Worm (Caenorhabditis elegans) whole organism, L3 larva: ENCODE measurements around the gene F35F10.5.

Experiments used
- ama-1 ChIP-seq: fragments of 150-350 bp; optimal IDR thresholded peaks from 2 replicates; lab custom pipeline; 2018
- elt-3 ChIP-seq, 3 experiments: fragments of 150-350 bp in 1 of 3; sonication (generic microtip) in 2 of 3; optimal IDR thresholded peaks; 2 replicates in 2 of 3; 4 replicates in 1 of 3; lab custom pipeline; 2014 to 2017; ENCODE audit warnings: missing biosample characterization in 3 of 3, missing genetic modification characterization in 3 of 3

DNA sequence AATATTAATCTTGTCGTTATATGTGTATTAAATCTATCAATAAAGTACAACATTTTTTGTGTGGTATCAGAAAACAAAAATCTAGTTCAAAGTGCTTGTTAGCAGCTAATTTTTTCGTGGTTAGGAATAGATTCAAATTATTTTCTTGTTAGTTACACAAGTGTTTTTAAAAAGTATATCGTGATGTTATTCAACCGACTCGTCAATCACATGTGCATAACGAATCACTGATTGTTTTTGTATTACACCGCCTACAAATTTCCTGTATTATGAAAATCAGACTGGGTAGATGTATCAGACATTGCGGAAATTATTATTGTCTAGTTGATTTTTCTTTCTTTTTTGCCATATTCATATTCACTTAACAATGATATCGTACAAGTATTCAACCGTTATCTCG is 1.8 kb upstream of the F35F10.5 start, which contains the start of gene str-64:
- TF ChIP-seq elt-3 (tag; optimal IDR thresholded peaks at IDR 0.05; lab: Kevin White, UChicago) (no peak), ama-1 (lab: Kevin White, UChicago) (no peak)
